Worm (Caenorhabditis elegans) whole organism, young adult: Measurements from ENCODE around the gene prx-19.

ENCODE experiments used
- B0261.1 ChIP-seq: sonication (generic microtip); optimal IDR thresholded peaks from 2 replicates; lab custom pipeline; 2016; ENCODE audit warnings: mild to moderate bottlenecking, missing genetic modification characterization, moderate library complexity, missing compliant biosample characterization
- C06A6.2 ChIP-seq: fragments of 200-800 bp; sonication (Bioruptor generic); conservative IDR thresholded peaks from 2 replicates; pipeline ENCODE4 v1.3.6; 2022; ENCODE audit warnings: missing genetic modification characterization, missing compliant biosample characterization
- F10E7.11 ChIP-seq: sonication (generic microtip); optimal IDR thresholded peaks from 2 replicates; lab custom pipeline; 2017; ENCODE audit warnings: mild to moderate bottlenecking, missing genetic modification characterization, moderate library complexity, missing compliant biosample characterization
- F22D6.2 ChIP-seq: sonication (generic microtip); optimal IDR thresholded peaks from 2 replicates; lab custom pipeline; 2016; ENCODE audit warnings: mild to moderate bottlenecking, missing genetic modification characterization, missing compliant biosample characterization
- F57C9.4 ChIP-seq: sonication (generic microtip); optimal IDR thresholded peaks from 2 replicates; lab custom pipeline; 2017; ENCODE audit warnings: mild to moderate bottlenecking, missing genetic modification characterization, missing compliant biosample characterization
- T26A5.8 ChIP-seq: sonication (generic microtip); optimal IDR thresholded peaks from 2 replicates; lab custom pipeline; 2016; ENCODE audit warnings: missing genetic modification characterization, missing compliant biosample characterization
- Y95B8A.8 ChIP-seq: fragments of 200-800 bp; sonication (Bioruptor generic); IDR thresholded peaks from 2 replicates; pipeline ENCODE4 v1.3.6; 2022; ENCODE audit warnings: missing genetic modification reagents, missing genetic modification characterization, missing compliant biosample characterization
- akir-1 ChIP-seq: fragments of 200-800 bp; sonication (Bioruptor generic); optimal IDR thresholded peaks from 2 replicates; lab custom pipeline; 2018; ENCODE audit warnings: mild to moderate bottlenecking, missing genetic modification characterization, moderate library complexity, missing compliant biosample characterization
- ama-1 ChIP-seq, 3 experiments: fragments of 150-350 bp in 1 of 3; sonication (generic microtip) in 2 of 3; optimal IDR thresholded peaks; 2 replicates each; lab custom pipeline; 2014 to 2018; ENCODE audit warnings: missing biosample characterization in 2 of 3, missing genetic modification characterization in 2 of 3, missing genetic modification reagents in 2 of 3
- atf-7 ChIP-seq: sonication (generic microtip); optimal IDR thresholded peaks from 2 replicates; lab custom pipeline; 2017; ENCODE audit warnings: mild to moderate bottlenecking, missing genetic modification characterization, missing compliant biosample characterization
- attf-3 ChIP-seq: fragments of 200-800 bp; sonication (Bioruptor generic); conservative IDR thresholded peaks from 2 replicates; pipeline ENCODE4 v1.3.6; 2022; ENCODE audit warnings: missing genetic modification reagents, missing genetic modification characterization, missing compliant biosample characterization
- bed-1 ChIP-seq: fragments of 200-800 bp; sonication (Bioruptor generic); IDR thresholded peaks from 2 replicates; pipeline ENCODE4 v1.3.6; 2022; ENCODE audit warnings: missing genetic modification reagents, missing genetic modification characterization, missing compliant biosample characterization
- cebp-1 ChIP-seq, 2 experiments: fragments of 200-800 bp in 1 of 2; sonication (Bioruptor generic) in 1 of 2; sonication (generic microtip) in 1 of 2; IDR thresholded peaks in 1 of 2; optimal IDR thresholded peaks in 1 of 2; 2 replicates each; pipeline versions ENCODE4 v1.3.6 to Lab custom; 2017 to 2022; ENCODE audit warnings: missing compliant biosample characterization in 2 of 2, missing genetic modification characterization in 2 of 2, mild to moderate bottlenecking in 1 of 2, missing genetic modification reagents in 1 of 2, moderate library complexity in 1 of 2
- ceh-27 ChIP-seq: fragments of 200-800 bp; sonication (Bioruptor generic); optimal IDR thresholded peaks from 2 replicates; lab custom pipeline; 2018; ENCODE audit warnings: mild to moderate bottlenecking, missing genetic modification characterization, moderate library complexity, missing compliant biosample characterization
- ceh-58 ChIP-seq: fragments of 200-800 bp; sonication (Bioruptor generic); IDR thresholded peaks from 2 replicates; pipeline ENCODE4 v1.3.6; 2022; ENCODE audit warnings: missing genetic modification characterization, missing compliant biosample characterization
- ceh-91 ChIP-seq: fragments of 200-800 bp; sonication (Bioruptor generic); IDR thresholded peaks from 2 replicates; pipeline ENCODE4 v1.3.6; 2022; ENCODE audit warnings: missing genetic modification reagents, missing genetic modification characterization, missing compliant biosample characterization
- die-1 ChIP-seq: sonication (generic microtip); optimal IDR thresholded peaks from 2 replicates; lab custom pipeline; 2016; ENCODE audit warnings: missing genotype, mild to moderate bottlenecking, missing genetic modification characterization, missing compliant biosample characterization
- dox-1 ChIP-seq: fragments of 200-800 bp; sonication (Bioruptor generic); IDR thresholded peaks from 2 replicates; pipeline ENCODE4 v1.3.6; 2022; ENCODE audit warnings: missing genetic modification reagents, missing genetic modification characterization, missing compliant biosample characterization
- efl-1 ChIP-seq: fragments of 150-350 bp; optimal IDR thresholded peaks from 2 replicates; lab custom pipeline; 2014; ENCODE audit warnings: missing biosample characterization, missing genetic modification reagents, missing genetic modification characterization
- ekl-4 ChIP-seq: fragments of 200-800 bp; sonication (Bioruptor generic); IDR thresholded peaks from 2 replicates; pipeline ENCODE4 v1.3.6; 2022; ENCODE audit warnings: missing genetic modification reagents, missing genetic modification characterization, missing compliant biosample characterization
- ets-4 ChIP-seq: fragments of 200-800 bp; sonication (Bioruptor generic); optimal IDR thresholded peaks from 2 replicates; lab custom pipeline; 2018; ENCODE audit warnings: mild to moderate bottlenecking, missing genetic modification characterization, missing compliant biosample characterization
- him-1 ChIP-seq: sonication (generic microtip); optimal IDR thresholded peaks from 2 replicates; lab custom pipeline; 2016; ENCODE audit warnings: missing genotype, missing genetic modification reagents, missing genetic modification characterization, missing compliant biosample characterization
- hmg-1.2 ChIP-seq: fragments of 200-800 bp; sonication (Bioruptor generic); IDR thresholded peaks from 2 replicates; pipeline ENCODE4 v1.3.6; 2022; ENCODE audit warnings: missing genetic modification reagents, missing genetic modification characterization, missing compliant biosample characterization
- let-607 ChIP-seq, 2 experiments: fragments of 200-800 bp in 1 of 2; sonication (Bioruptor generic) in 1 of 2; sonication (generic microtip) in 1 of 2; optimal IDR thresholded peaks; 2 replicates each; lab custom pipeline; 2016 to 2018; ENCODE audit warnings: mild to moderate bottlenecking in 2 of 2, missing compliant biosample characterization in 2 of 2, missing genetic modification characterization in 2 of 2, moderate library complexity in 2 of 2, missing genotype in 1 of 2
- lin-54 ChIP-seq: fragments of 200-800 bp; sonication (Bioruptor generic); optimal IDR thresholded peaks from 2 replicates; lab custom pipeline; 2018; ENCODE audit warnings: mild to moderate bottlenecking, missing genetic modification characterization, missing compliant biosample characterization
- madf-3 ChIP-seq: fragments of 200-800 bp; sonication (Bioruptor generic); IDR thresholded peaks from 2 replicates; pipeline ENCODE4 v1.3.6; 2022; ENCODE audit warnings: missing genetic modification reagents, missing genetic modification characterization, missing compliant biosample characterization
- madf-8 ChIP-seq: fragments of 200-800 bp; sonication (Bioruptor generic); conservative IDR thresholded peaks from 2 replicates; pipeline ENCODE4 v1.3.6; 2022; ENCODE audit warnings: missing genetic modification reagents, missing genetic modification characterization, missing compliant biosample characterization
- mel-28 ChIP-seq: sonication (generic microtip); optimal IDR thresholded peaks from 2 replicates; lab custom pipeline; 2016; ENCODE audit warnings: borderline replicate concordance, mild to moderate bottlenecking, missing genetic modification characterization, missing compliant biosample characterization
- mes-4 ChIP-seq: sonication (generic microtip); optimal IDR thresholded peaks from 2 replicates; lab custom pipeline; 2016; ENCODE audit warnings: missing genotype, missing genetic modification characterization, missing compliant biosample characterization
- nfyb-1 ChIP-seq: fragments of 200-800 bp; sonication (Bioruptor generic); IDR thresholded peaks from 2 replicates; pipeline ENCODE4 v1.3.6; 2022; ENCODE audit warnings: missing genetic modification reagents, missing genetic modification characterization, missing compliant biosample characterization
- nhr-27 ChIP-seq: fragments of 200-800 bp; sonication (Bioruptor generic); optimal IDR thresholded peaks from 2 replicates; lab custom pipeline; 2018; ENCODE audit warnings: mild to moderate bottlenecking, missing genetic modification characterization, moderate library complexity, missing compliant biosample characterization
- rcor-1 ChIP-seq: fragments of 200-800 bp; sonication (Bioruptor generic); IDR thresholded peaks from 2 replicates; pipeline ENCODE4 v1.3.6; 2022; ENCODE audit warnings: missing genetic modification reagents, missing genetic modification characterization, missing compliant biosample characterization
- rec-8 ChIP-seq, 2 experiments: sonication (generic microtip); optimal IDR thresholded peaks; 2 replicates each; lab custom pipeline; 2016; ENCODE audit warnings: mild to moderate bottlenecking in 2 of 2, missing genetic modification characterization in 2 of 2, missing genetic modification reagents in 2 of 2, missing genotype in 2 of 2, missing biosample characterization in 1 of 2, missing compliant biosample characterization in 1 of 2, moderate library complexity in 1 of 2
- snpc-1.1 ChIP-seq: sonication (generic microtip); optimal IDR thresholded peaks from 2 replicates; lab custom pipeline; 2017; ENCODE audit warnings: missing genetic modification characterization, mild to moderate bottlenecking, missing compliant biosample characterization, antibody characterized with exemption, moderate library complexity, missing genotype, missing genetic modification reagents; ENCODE audit not compliant: insufficient read depth
- snpc-1.3 ChIP-seq: sonication (generic microtip); optimal IDR thresholded peaks from 2 replicates; lab custom pipeline; 2017; ENCODE audit warnings: missing genetic modification characterization, mild to moderate bottlenecking, missing compliant biosample characterization, antibody characterized with exemption, moderate library complexity, missing genotype, missing genetic modification reagents; ENCODE audit not compliant: insufficient read depth
- somi-1 ChIP-seq: fragments of 200-800 bp; sonication (Bioruptor generic); optimal IDR thresholded peaks from 2 replicates; lab custom pipeline; 2018; ENCODE audit warnings: mild to moderate bottlenecking, missing genetic modification characterization, missing compliant biosample characterization
- tbp1 ChIP-seq: fragments of 200-800 bp; sonication (Bioruptor generic); optimal IDR thresholded peaks from 2 replicates; lab custom pipeline; 2018; ENCODE audit warnings: mild to moderate bottlenecking, missing genetic modification characterization, missing compliant biosample characterization
- unc-130 ChIP-seq: sonication (generic microtip); optimal IDR thresholded peaks from 2 replicates; lab custom pipeline; 2016; ENCODE audit warnings: missing genetic modification reagents, missing genetic modification characterization, missing compliant biosample characterization
- unc-62 ChIP-seq: fragments of 150-350 bp; optimal IDR thresholded peaks from 2 replicates; lab custom pipeline; 2014; ENCODE audit warnings: missing biosample characterization, missing genetic modification reagents, missing genetic modification characterization
- ztf-22 ChIP-seq: fragments of 200-800 bp; sonication (Bioruptor generic); optimal IDR thresholded peaks from 2 replicates; lab custom pipeline; 2018; ENCODE audit warnings: mild to moderate bottlenecking, missing genetic modification characterization, moderate library complexity, missing compliant biosample characterization
- ztf-26 ChIP-seq: sonication (generic microtip); optimal IDR thresholded peaks from 2 replicates; lab custom pipeline; 2017; ENCODE audit warnings: missing genetic modification characterization, missing compliant biosample characterization
- ztf-28 ChIP-seq: fragments of 200-800 bp; sonication (Bioruptor generic); IDR thresholded peaks from 2 replicates; pipeline ENCODE4 v1.3.6; 2022; ENCODE audit warnings: missing genetic modification reagents, missing genetic modification characterization, missing compliant biosample characterization
- ztf-3 ChIP-seq: fragments of 200-800 bp; sonication (Bioruptor generic); optimal IDR thresholded peaks from 2 replicates; lab custom pipeline; 2018; ENCODE audit warnings: mild to moderate bottlenecking, missing genetic modification characterization, missing compliant biosample characterization

Gene prx-19

ce11 chrIII:8799964-8800795, 8.9 kb downstream of the prx-19 start, which contains the start of gene F54F2.6 (continued):
- TF ChIP-seq Y95B8A.8 (GFP tag; lab: Robert Waterston, UW) = no peak
- no peak for TF ChIP-seq F22D6.2
- no peak for TF ChIP-seq B0261.1 (tag; lab: Kevin White, UChicago)
- TF ChIP-seq attf-3 (GFP tag; lab: Robert Waterston, UW) = no peak
- no peak for TF ChIP-seq madf-3 (GFP tag; lab: Robert Waterston, UW)
- no peak for TF ChIP-seq madf-8 (GFP tag; lab: Robert Waterston, UW)
- peak; percentile 60 for TF ChIP-seq cebp-1 (GFP tag; IDR thresholded peaks at IDR 0.05; lab: Robert Waterston, UW)
- TF ChIP-seq cebp-1 (tag; optimal IDR thresholded peaks at IDR 0.05; lab: Kevin White, UChicago) = peak; percentile 91
- TF ChIP-seq atf-7 (tag; lab: Kevin White, UChicago) = peak; percentile 81
- TF ChIP-seq tbp1 = no peak
- peak; percentile 51 for TF ChIP-seq ztf-26 (tag; lab: Kevin White, UChicago)
- TF ChIP-seq dox-1 (GFP tag; lab: Robert Waterston, UW) = peak; percentile 77
- no peak for TF ChIP-seq rcor-1 (GFP tag; lab: Robert Waterston, UW)
- TF ChIP-seq ztf-28 (GFP tag; lab: Robert Waterston, UW) = no peak
- TF ChIP-seq ekl-4 (GFP tag; lab: Robert Waterston, UW) = 0 out of 2 replicates have a peak, but pooled peaks have one; percentile 12
- TF ChIP-seq F10E7.11 (tag; lab: Kevin White, UChicago) = peak; percentile 9
- peak; percentile 91 for TF ChIP-seq somi-1 (GFP tag; lab: Kevin White, UChicago)
- TF ChIP-seq bed-1 (GFP tag; lab: Robert Waterston, UW) = no peak

ce11 chrIII:8797211-8797733, 11.8 kb downstream of the prx-19 start:
- TF ChIP-seq him-1 (tag; lab: Kevin White, UChicago) (no peak), ceh-27 (GFP tag; lab: Kevin White, UChicago) (peak; percentile 23), efl-1 (GFP tag; lab: Kevin White, UChicago) (no peak), F57C9.4 (tag; lab: Kevin White, UChicago) (no peak), let-607 (tag; optimal IDR thresholded peaks at IDR 0.05; lab: Kevin White, UChicago) (peak; percentile 9 to 78), nhr-27 (tag; lab: Kevin White, UChicago) (no peak), dox-1 (GFP tag; lab: Robert Waterston, UW) (peak; percentile 87), ceh-91 (no peak), mes-4 (tag; lab: Kevin White, UChicago) (no peak), die-1 (tag; lab: Kevin White, UChicago) (peak; percentile 61), snpc-1.1 (tag; lab: Kevin White, UChicago) (no peak), C06A6.2 (GFP tag; lab: Robert Waterston, UW) (peak; percentile 65), ztf-3 (GFP tag; lab: Kevin White, UChicago) (peak; percentile 76), ceh-58 (GFP tag; lab: Robert Waterston, UW) (no peak), ztf-22 (GFP tag; lab: Kevin White, UChicago) (peak; percentile 81), rec-8 (tag; optimal IDR thresholded peaks at IDR 0.05; lab: Kevin White, UChicago) (no peak), lin-54 (GFP tag; lab: Kevin White, UChicago) (peak; percentile 20), ets-4 (GFP tag; lab: Kevin White, UChicago) (peak; percentile 80), snpc-1.3 (tag; lab: Kevin White, UChicago) (no peak), nfyb-1 (GFP tag; lab: Robert Waterston, UW) (0 out of 2 replicates have a peak, but pooled peaks have one; percentile 68), ama-1 (optimal IDR thresholded peaks at IDR 0.05; lab: Kevin White, UChicago) (no peak), ama-1 (GFP tag; optimal IDR thresholded peaks at IDR 0.05; lab: Kevin White, UChicago) (no peak), T26A5.8 (tag; lab: Kevin White, UChicago) (no peak), akir-1 (GFP tag; lab: Kevin White, UChicago) (no peak), mel-28 (tag; lab: Kevin White, UChicago) (no peak), unc-130 (no peak), unc-62 (GFP tag; lab: Kevin White, UChicago) (peak; percentile 74), rcor-1 (GFP tag; lab: Robert Waterston, UW) (no peak), hmg-1.2 (GFP tag; lab: Robert Waterston, UW) (peak; percentile 54), attf-3 (GFP tag; lab: Robert Waterston, UW) (no peak; the same call in 1 of the 2 replicates)
